Worm (Caenorhabditis elegans) whole organism, L3 larva: ENCODE measurements around the gene rab-39.

Experiments
- R02D3.7 ChIP-seq: fragments of 150-350 bp; optimal IDR thresholded peaks from 2 replicates; lab custom pipeline; 2014; ENCODE audit warnings: missing biosample characterization, missing genetic modification characterization
- ZK546.5 ChIP-seq: sonication (generic microtip); optimal IDR thresholded peaks from 2 replicates; lab custom pipeline; 2017; ENCODE audit warnings: missing biosample characterization, missing genetic modification characterization
- aly-2 ChIP-seq: fragments of 150-350 bp; optimal IDR thresholded peaks from 2 replicates; lab custom pipeline; 2014; ENCODE audit warnings: missing biosample characterization, missing genetic modification characterization
- ama-1 ChIP-seq: fragments of 150-350 bp; optimal IDR thresholded peaks from 2 replicates; lab custom pipeline; 2018
- ceh-16 ChIP-seq: sonication (generic microtip); optimal IDR thresholded peaks from 2 replicates; lab custom pipeline; 2017; ENCODE audit warnings: missing biosample characterization, missing genetic modification characterization
- egl-27 ChIP-seq: sonication (generic microtip); optimal IDR thresholded peaks from 4 replicates; lab custom pipeline; 2017; ENCODE audit warnings: missing biosample characterization, missing genetic modification reagents, missing genetic modification characterization
- egl-5 ChIP-seq: fragments of 150-350 bp; optimal IDR thresholded peaks from 2 replicates; lab custom pipeline; 2017; ENCODE audit warnings: missing biosample characterization, missing genetic modification reagents, missing genetic modification characterization, inconsistent platforms
- elt-2 ChIP-seq: sonication (generic microtip); optimal IDR thresholded peaks from 2 replicates; lab custom pipeline; 2016; ENCODE audit warnings: missing genetic modification reagents, mild to moderate bottlenecking, missing genetic modification characterization, missing compliant biosample characterization
- elt-3 ChIP-seq, 3 experiments: fragments of 150-350 bp in 1 of 3; sonication (generic microtip) in 2 of 3; optimal IDR thresholded peaks; 2 replicates in 2 of 3; 4 replicates in 1 of 3; lab custom pipeline; 2014 to 2017; ENCODE audit warnings: missing biosample characterization in 3 of 3, missing genetic modification characterization in 3 of 3
- eor-1 ChIP-seq, 2 experiments: fragments of 150-350 bp; optimal IDR thresholded peaks; 2 replicates each; lab custom pipeline; 2014 to 2018; ENCODE audit warnings: missing biosample characterization in 2 of 2, missing genetic modification characterization in 2 of 2
- fos-1 ChIP-seq: fragments of 150-350 bp; optimal IDR thresholded peaks from 2 replicates; lab custom pipeline; 2014; ENCODE audit warnings: missing biosample characterization, missing genetic modification characterization
- hmg-11 ChIP-seq: sonication (generic microtip); optimal IDR thresholded peaks from 2 replicates; lab custom pipeline; 2016; ENCODE audit warnings: missing genetic modification characterization, missing compliant biosample characterization
- jun-1 ChIP-seq: fragments of 150-350 bp; optimal IDR thresholded peaks from 2 replicates; lab custom pipeline; 2014; ENCODE audit warnings: missing biosample characterization, missing genetic modification reagents, missing genetic modification characterization
- lin-39 ChIP-seq: fragments of 150-350 bp; optimal IDR thresholded peaks from 2 replicates; lab custom pipeline; 2018; ENCODE audit warnings: missing biosample characterization, missing genetic modification reagents, missing genetic modification characterization
- mdl-1 ChIP-seq: fragments of 150-350 bp; optimal IDR thresholded peaks from 2 replicates; lab custom pipeline; 2014; ENCODE audit warnings: missing biosample characterization, missing genetic modification characterization
- mml-1 ChIP-seq: fragments of 150-350 bp; sonication (generic microtip); optimal IDR thresholded peaks from 3 replicates; lab custom pipeline; 2014; ENCODE audit warnings: missing biosample characterization, missing genetic modification characterization
- nfya-1 ChIP-seq: sonication (generic microtip); optimal IDR thresholded peaks from 2 replicates; lab custom pipeline; 2017; ENCODE audit warnings: missing genetic modification characterization, mild to moderate bottlenecking, missing compliant biosample characterization, antibody characterized with exemption, moderate library complexity; ENCODE audit not compliant: insufficient read depth
- nhr-11 ChIP-seq: fragments of 150-350 bp; optimal IDR thresholded peaks from 2 replicates; lab custom pipeline; 2014; ENCODE audit warnings: missing biosample characterization, missing genetic modification characterization
- nhr-12 ChIP-seq: fragments of 150-350 bp; optimal IDR thresholded peaks from 2 replicates; lab custom pipeline; 2014; ENCODE audit warnings: missing biosample characterization, missing genetic modification characterization
- nhr-237 ChIP-seq: fragments of 150-350 bp; optimal IDR thresholded peaks from 2 replicates; lab custom pipeline; 2014; ENCODE audit warnings: missing biosample characterization, missing genetic modification characterization
- nhr-25 ChIP-seq: sonication (generic microtip); optimal IDR thresholded peaks from 2 replicates; lab custom pipeline; 2017; ENCODE audit warnings: missing biosample characterization, missing genetic modification characterization
- nhr-28 ChIP-seq: fragments of 150-350 bp; optimal IDR thresholded peaks from 2 replicates; lab custom pipeline; 2014; ENCODE audit warnings: missing biosample characterization, missing genetic modification characterization
- nhr-43 ChIP-seq: sonication (generic microtip); optimal IDR thresholded peaks from 2 replicates; lab custom pipeline; 2016; ENCODE audit warnings: mild to moderate bottlenecking, missing genetic modification characterization, missing compliant biosample characterization; ENCODE audit not compliant: poor library complexity, severe bottlenecking
- nhr-67 ChIP-seq: fragments of 150-350 bp; optimal IDR thresholded peaks from 2 replicates; lab custom pipeline; 2014; ENCODE audit warnings: missing biosample characterization, missing genetic modification characterization
- nhr-76 ChIP-seq: fragments of 150-350 bp; sonication (generic microtip); optimal IDR thresholded peaks from 5 replicates; lab custom pipeline; 2014; ENCODE audit warnings: missing biosample characterization, missing genetic modification characterization
- nhr-77 ChIP-seq: fragments of 150-350 bp; optimal IDR thresholded peaks from 2 replicates; lab custom pipeline; 2014; ENCODE audit warnings: missing biosample characterization, missing genetic modification characterization
- pha-4 ChIP-seq: fragments of 150-350 bp; optimal IDR thresholded peaks from 2 replicates; lab custom pipeline; 2014; ENCODE audit warnings: missing biosample characterization, missing genetic modification reagents, missing genetic modification characterization
- pqm-1 ChIP-seq: fragments of 150-350 bp; optimal IDR thresholded peaks from 2 replicates; lab custom pipeline; 2017; ENCODE audit warnings: missing biosample characterization, missing genetic modification characterization, inconsistent platforms
- sea-2 ChIP-seq: fragments of 150-350 bp; sonication (generic microtip); optimal IDR thresholded peaks from 4 replicates; lab custom pipeline; 2014; ENCODE audit warnings: missing biosample characterization, missing genetic modification reagents, missing genetic modification characterization
- snpc-4 ChIP-seq: fragments of 150-350 bp; optimal IDR thresholded peaks from 2 replicates; lab custom pipeline; 2014; ENCODE audit warnings: missing biosample characterization, missing genetic modification characterization
- tbx-2 ChIP-seq: sonication (generic microtip); optimal IDR thresholded peaks from 2 replicates; lab custom pipeline; 2016; ENCODE audit warnings: mild to moderate bottlenecking, missing genetic modification characterization, missing compliant biosample characterization
- unc-62 ChIP-seq: fragments of 150-350 bp; sonication (generic microtip); optimal IDR thresholded peaks from 4 replicates; lab custom pipeline; 2014; ENCODE audit warnings: missing biosample characterization, missing genetic modification reagents, missing genetic modification characterization
- zag-1 ChIP-seq: fragments of 150-350 bp; optimal IDR thresholded peaks from 2 replicates; lab custom pipeline; 2014; ENCODE audit warnings: missing biosample characterization, missing genetic modification characterization
- ztf-4 ChIP-seq: fragments of 150-350 bp; optimal IDR thresholded peaks from 2 replicates; lab custom pipeline; 2014; ENCODE audit warnings: missing biosample characterization, missing genetic modification characterization

rab-39 gene

ce11 chrII:9325555-9325954, 2.8 kb upstream of the rab-39 start:
- TF ChIP-seq nhr-12 (tag; lab: Kevin White, UChicago) (no peak), aly-2 (tag; lab: Kevin White, UChicago) (no peak), ztf-4 (no peak), nhr-11 (tag; lab: Kevin White, UChicago) (no peak), ceh-16 (tag; lab: Kevin White, UChicago) (no peak), snpc-4 (tag; lab: Kevin White, UChicago) (no peak), unc-62 (GFP tag; lab: Kevin White, UChicago) (no peak), nhr-43 (tag; lab: Kevin White, UChicago) (no peak), nhr-76 (tag; lab: Kevin White, UChicago) (no peak), elt-3 (tag; optimal IDR thresholded peaks at IDR 0.05; lab: Kevin White, UChicago) (no peak), nhr-28 (no peak), nhr-77 (tag; lab: Kevin White, UChicago) (no peak), tbx-2 (tag; lab: Kevin White, UChicago) (no peak), ZK546.5 (no peak), pqm-1 (peak; percentile 76), elt-2 (tag; lab: Kevin White, UChicago) (peak; percentile 81), mdl-1 (tag; lab: Kevin White, UChicago) (no peak), nhr-25 (tag; lab: Kevin White, UChicago) (no peak), zag-1 (tag; lab: Kevin White, UChicago) (no peak), jun-1 (tag; lab: Kevin White, UChicago) (peak; percentile 25)

DNA sequence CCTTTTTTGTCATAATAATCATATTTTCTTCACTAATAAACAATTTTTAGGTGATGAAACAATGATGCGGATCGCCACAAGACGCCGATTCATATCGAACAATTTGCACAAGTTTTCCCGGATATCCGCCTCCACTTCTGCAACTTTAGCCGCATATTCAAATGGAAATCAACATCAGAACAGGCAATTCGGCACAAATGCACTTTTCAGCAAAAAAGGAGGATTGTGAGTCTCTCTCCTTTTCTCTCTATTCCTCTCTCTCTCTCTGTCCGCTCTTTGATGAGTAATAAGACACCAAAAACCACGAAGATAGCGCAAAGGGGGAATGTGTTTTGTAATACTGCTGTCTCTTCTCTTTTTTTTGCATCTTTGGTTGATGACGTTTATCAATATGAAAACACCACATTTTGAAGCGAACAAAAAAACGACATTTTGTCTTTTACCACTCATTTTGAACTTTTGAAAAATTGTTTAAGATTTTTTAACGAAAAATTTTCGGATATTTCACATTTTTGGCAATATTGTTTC, 2.2 kb upstream of the rab-39 start, which contains the start of gene eat-3:
TSS of gene eat-3 (plus strand) at position 51 of the 528 bp plus-strand sequence.
- TF ChIP-seq unc-62 (GFP tag; lab: Kevin White, UChicago) (peak; percentile 36), jun-1 (tag; lab: Kevin White, UChicago) (no peak), zag-1 (tag; lab: Kevin White, UChicago) (no peak), mml-1 (tag; lab: Kevin White, UChicago) (no peak), mdl-1 (tag; lab: Kevin White, UChicago) (no peak), nhr-28 (no peak), nhr-67 (tag; lab: Kevin White, UChicago) (no peak), nfya-1 (tag; lab: Kevin White, UChicago) (peak; percentile 49), pha-4 (tag; lab: Kevin White, UChicago) (peak; percentile 20), tbx-2 (tag; lab: Kevin White, UChicago) (no peak), hmg-11 (tag; lab: Kevin White, UChicago) (peak; percentile 16), eor-1 (tag; optimal IDR thresholded peaks at IDR 0.05; lab: Kevin White, UChicago) (no peak), egl-27 (tag; lab: Kevin White, UChicago) (no peak), lin-39 (tag; lab: Kevin White, UChicago) (peak; percentile 29), snpc-4 (tag; lab: Kevin White, UChicago) (no peak), egl-5 (tag; lab: Kevin White, UChicago) (peak; percentile 29)

- no peak for TF ChIP-seq sea-2 (GFP tag; lab: Kevin White, UChicago)
- TF ChIP-seq nfya-1 (tag; lab: Kevin White, UChicago) = no peak
- no peak for TF ChIP-seq ama-1
- no peak for TF ChIP-seq nhr-237 (tag; lab: Kevin White, UChicago)
- no peak for TF ChIP-seq zag-1 (tag; lab: Kevin White, UChicago)
- no peak for TF ChIP-seq nhr-76 (tag; lab: Kevin White, UChicago)
- no peak for TF ChIP-seq R02D3.7 (tag; lab: Kevin White, UChicago)
- no peak for TF ChIP-seq nhr-25 (tag; lab: Kevin White, UChicago)
- no peak for TF ChIP-seq jun-1 (tag; lab: Kevin White, UChicago)
- TF ChIP-seq nhr-77 (tag; lab: Kevin White, UChicago) = no peak
- TF ChIP-seq nhr-12 (tag; lab: Kevin White, UChicago) = no peak
- no peak for TF ChIP-seq fos-1 (tag; lab: Kevin White, UChicago)
Observed at ce11 chrII:9323660-9324059, 940 bp upstream of the rab-39 start, which contains the start of gene egli-1. egli-1 (plus strand) TSS chrII:9323960.
